Comparison of ENCODE assay signal across 3 worm cellular contexts in the genomic region with DNA sequence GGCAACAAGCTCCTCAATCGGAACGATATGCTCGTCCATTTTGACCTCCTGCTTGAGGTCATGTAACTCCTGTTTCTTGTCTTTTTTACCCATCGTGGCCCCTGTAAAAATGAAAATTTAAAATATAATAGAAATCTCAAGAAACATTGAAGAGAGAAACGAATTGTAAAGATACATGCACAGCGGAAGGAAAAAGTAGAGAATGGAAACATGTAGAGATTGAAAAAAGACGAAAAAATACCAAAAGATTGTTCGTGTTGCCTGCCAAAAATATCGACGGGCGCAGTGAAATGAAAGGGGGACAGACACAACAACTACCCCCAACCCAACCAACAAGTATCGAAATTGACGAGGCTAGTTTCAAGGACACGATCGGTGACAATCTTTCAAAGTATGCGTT.
A peak's percentile ranks its signal among the peaks of the same experiment; 100 is the strongest.
TF ChIP-seq lines count a peak whose summit lies in the region.

A gene (minus strand): TSS at position 101 of the 400 bp plus-strand sequence.

TF ChIP-seq in whole organism, L1 larva, 84 proteins besides CTCF, POLR2A, EP300 and RAD21:
- no peak for TF ChIP-seq nhr-90 (tag; optimal IDR thresholded peaks at IDR 0.05; lab: Kevin White, UChicago; ENCODE audit: poor library complexity)
- TF ChIP-seq blmp-1 (tag; optimal IDR thresholded peaks at IDR 0.05; lab: Kevin White, UChicago): peak; percentile 45
- no peak for TF ChIP-seq rnt-1 (tag; optimal IDR thresholded peaks at IDR 0.05; lab: Kevin White, UChicago)
- no peak for TF ChIP-seq ceh-88 (GFP tag; IDR thresholded peaks at IDR 0.05; lab: Robert Waterston, UW)
- no peak for TF ChIP-seq nhr-12 (tag; optimal IDR thresholded peaks at IDR 0.05; lab: Kevin White, UChicago)
- no peak for TF ChIP-seq ets-5 (GFP tag; IDR thresholded peaks at IDR 0.05; lab: Robert Waterston, UW)
- no peak for TF ChIP-seq egl-27 (tag; optimal IDR thresholded peaks at IDR 0.05; lab: Kevin White, UChicago)
- no peak for TF ChIP-seq mdl-1 (tag; optimal IDR thresholded peaks at IDR 0.05; lab: Kevin White, UChicago)
- TF ChIP-seq dpl-1 (GFP tag; optimal IDR thresholded peaks at IDR 0.05; lab: Kevin White, UChicago): peak in 1 of 3 experiments; percentile 15
- TF ChIP-seq hpl-2 (GFP tag; optimal IDR thresholded peaks at IDR 0.05; lab: Kevin White, UChicago): no peak
TF ChIP-seq in whole organism, L1 larva: peak in this region for 2.

TF ChIP-seq in whole organism, L3 larva, 47 proteins besides CTCF, POLR2A, EP300 and RAD21:
- TF ChIP-seq nhr-25 (tag; optimal IDR thresholded peaks at IDR 0.05; lab: Kevin White, UChicago) (peak; percentile 34), ama-1 (optimal IDR thresholded peaks at IDR 0.05; lab: Kevin White, UChicago) (no peak)

TF ChIP-seq in whole organism, L4 larva, 104 proteins besides CTCF, POLR2A, EP300 and RAD21:
- TF ChIP-seq nhr-25 (tag; optimal IDR thresholded peaks at IDR 0.05; lab: Kevin White, UChicago; ENCODE audit: borderline replicate concordance, insufficient read depth) (peak; percentile 17), lin-29 (GFP tag; IDR thresholded peaks at IDR 0.05; lab: Robert Waterston, UW) (no peak)
TF ChIP-seq in whole organism, L4 larva: peak in this region for 1.
